Worm (Caenorhabditis elegans): ENCODE measurements around the gene ZK617.26.

DNA sequence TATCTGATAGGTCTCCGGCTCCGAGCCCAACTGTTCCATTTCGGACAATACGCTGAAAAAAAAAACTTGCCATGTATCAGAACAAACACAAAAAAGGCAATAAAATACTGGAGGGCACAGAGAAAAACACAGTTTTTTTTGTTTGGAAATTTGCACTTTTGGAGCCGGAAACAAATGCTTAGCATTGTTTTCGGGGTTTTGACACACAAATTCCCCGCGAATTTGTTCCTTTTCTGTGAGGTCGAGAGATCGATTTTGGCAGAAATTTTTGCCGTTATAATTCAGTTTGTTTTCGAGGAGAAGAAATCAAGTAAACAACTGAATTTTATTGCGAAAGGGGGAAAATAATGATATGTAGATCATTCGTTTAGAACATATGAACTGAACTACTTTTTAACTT is 45.8 kb upstream of the ZK617.26 start, which contains the start of gene K08E4.2:
- no peak for TF ChIP-seq ztf-29 (GFP tag; IDR thresholded peaks at IDR 0.05)
- TF ChIP-seq cog-1 (tag; optimal IDR thresholded peaks at IDR 0.05), result no peak
- no peak for TF ChIP-seq flt-1 (GFP tag; IDR thresholded peaks at IDR 0.05)
- TF ChIP-seq tab-1 (GFP tag; IDR thresholded peaks at IDR 0.05), result no peak
- no peak for TF ChIP-seq ztf-23 (GFP tag; IDR thresholded peaks at IDR 0.05)
